Fruit fly (Drosophila melanogaster): ENCODE results near the gene CG17075.

Gene CG17075

DNA sequence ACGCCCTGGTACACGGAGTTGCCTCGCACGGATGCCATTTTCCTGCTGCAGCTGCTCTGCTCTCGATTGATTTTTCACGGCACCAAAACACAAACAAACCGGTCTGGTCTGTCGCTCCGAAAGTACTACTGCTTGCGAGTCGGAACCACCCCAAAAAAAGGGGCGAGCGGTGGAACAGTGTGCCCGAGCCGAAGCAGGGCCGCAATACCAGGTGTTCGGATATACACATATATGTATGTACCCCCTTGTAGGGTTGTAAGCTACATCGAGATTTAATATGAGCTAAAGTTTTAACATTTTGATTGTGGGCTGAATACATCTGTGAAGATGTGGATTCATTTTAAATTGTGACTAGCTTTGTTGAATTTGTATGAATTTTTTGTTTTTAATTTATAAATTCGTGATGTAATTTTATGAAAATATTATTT, 18.3 kb upstream of the CG17075 start (continued):
- TF ChIP-seq Abd-B (GFP tag; optimal IDR thresholded peaks at IDR 0.05), result no peak
- TF ChIP-seq h (GFP tag; optimal IDR thresholded peaks at IDR 0.05), result peak; percentile 71
- TF ChIP-seq lola (GFP tag; optimal IDR thresholded peaks at IDR 0.05), result no peak
- peak; percentile 62 for TF ChIP-seq ey (GFP tag; optimal IDR thresholded peaks at IDR 0.05)
- no peak for TF ChIP-seq Hr78 (GFP tag; optimal IDR thresholded peaks at IDR 0.05)
- TF ChIP-seq rgr (GFP tag; optimal IDR thresholded peaks at IDR 0.05), result peak; percentile 64
- TF ChIP-seq HLH106 (tag; optimal IDR thresholded peaks at IDR 0.05), result peak; percentile 54

- TF ChIP-seq N (GFP tag; optimal IDR thresholded peaks at IDR 0.05) (no peak), lola (GFP tag; optimal IDR thresholded peaks at IDR 0.05) (no peak), h (GFP tag; optimal IDR thresholded peaks at IDR 0.05) (no peak), psq (GFP tag; optimal IDR thresholded peaks at IDR 0.05) (peak; percentile 78), jim (GFP tag; optimal IDR thresholded peaks at IDR 0.05) (no peak), Dif (GFP tag; optimal IDR thresholded peaks at IDR 0.05; ENCODE audit: partially characterized antibody) (peak; percentile 97), CG32264 (GFP tag; optimal IDR thresholded peaks at IDR 0.05) (no peak), Dfd (GFP tag; optimal IDR thresholded peaks at IDR 0.05) (no peak), OdsH (GFP tag; optimal IDR thresholded peaks at IDR 0.05) (peak; percentile 8), sage (GFP tag; optimal IDR thresholded peaks at IDR 0.05) (no peak), sv (GFP tag; optimal IDR thresholded peaks at IDR 0.05) (peak; percentile 25), dl (GFP tag; optimal IDR thresholded peaks at IDR 0.05; ENCODE audit: insufficient read depth in 1 of 2, partially characterized antibody in 2 of 2) (peak; percentile 65 to 92), br (GFP tag; optimal IDR thresholded peaks at IDR 0.05) (no peak), rgr (GFP tag; optimal IDR thresholded peaks at IDR 0.05) (no peak), ey (GFP tag; optimal IDR thresholded peaks at IDR 0.05) (peak; percentile 14), Hr83 (GFP tag; optimal IDR thresholded peaks at IDR 0.05; ENCODE audit: poor library complexity, severe bottlenecking) (peak; percentile 37), dmrt93B (GFP tag; optimal IDR thresholded peaks at IDR 0.05) (no peak), woc (GFP tag; optimal IDR thresholded peaks at IDR 0.05) (no peak), tai (GFP tag; optimal IDR thresholded peaks at IDR 0.05) (no peak), Mio (GFP tag; optimal IDR thresholded peaks at IDR 0.05) (no peak), CrebA (GFP tag; optimal IDR thresholded peaks at IDR 0.05; ENCODE audit: borderline replicate concordance) (no peak), CG9705 (GFP tag; optimal IDR thresholded peaks at IDR 0.05) (no peak), pan (optimal IDR thresholded peaks at IDR 0.05) (no peak), GATAd (GFP tag; optimal IDR thresholded peaks at IDR 0.05) (no peak), fru (GFP tag; optimal IDR thresholded peaks at IDR 0.05) (no peak), Hr78 (GFP tag; optimal IDR thresholded peaks at IDR 0.05) (no peak), Myc (optimal IDR thresholded peaks at IDR 0.05) (peak; percentile 86), foxo (GFP tag; optimal IDR thresholded peaks at IDR 0.05) (peak in 1 of 2 experiments; percentile 15), usp (GFP tag; optimal IDR thresholded peaks at IDR 0.05) (no peak), Hnf4 (GFP tag; optimal IDR thresholded peaks at IDR 0.05) (peak; percentile 60), Sp1 (GFP tag; optimal IDR thresholded peaks at IDR 0.05) (peak; percentile 45), Vsx2 (GFP tag; optimal IDR thresholded peaks at IDR 0.05; ENCODE audit: partially characterized antibody) (peak; percentile 99), Rel (GFP tag; optimal IDR thresholded peaks at IDR 0.05) (no peak), Rel (tag; optimal IDR thresholded peaks at IDR 0.05) (peak; percentile 17), brk (GFP tag; optimal IDR thresholded peaks at IDR 0.05) (no peak), HLH106 (tag; optimal IDR thresholded peaks at IDR 0.05) (peak; percentile 36)
These were observed 15.8 kb upstream of the CG17075 start, which contains the start of gene CG11601 for dm6 chr2L:283071-283482. CG11601 (minus strand) TSS chr2L:283269.

DNA sequence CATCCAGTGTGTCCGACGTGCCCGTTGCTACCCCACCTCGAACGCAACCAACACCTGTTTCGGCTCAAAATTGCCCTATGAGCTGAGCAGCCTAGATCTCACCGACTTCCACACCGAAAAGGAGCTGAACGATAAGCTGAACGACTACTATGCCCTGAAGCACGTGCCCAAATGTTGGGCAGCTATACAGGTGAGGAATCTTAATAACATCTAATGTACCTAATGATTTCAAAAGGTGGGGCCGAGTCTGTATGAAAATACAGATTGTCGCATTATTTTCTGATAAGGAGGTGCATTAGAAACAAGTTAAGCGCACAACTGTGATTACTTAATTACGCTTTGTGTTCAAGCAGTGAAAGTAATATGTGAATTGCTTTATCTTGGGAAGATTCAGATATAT, 10.8 kb upstream of the CG17075 start, which contains the start of gene CG17078:
Gene CG17078 (minus strand): TSS at position 101 of the 400 bp plus-strand sequence.
- TF ChIP-seq ey (GFP tag; optimal IDR thresholded peaks at IDR 0.05) (no peak), CrebA (GFP tag; optimal IDR thresholded peaks at IDR 0.05; ENCODE audit: borderline replicate concordance) (no peak), Rel (GFP tag; optimal IDR thresholded peaks at IDR 0.05) (no peak), Rel (tag; optimal IDR thresholded peaks at IDR 0.05) (no peak), h (GFP tag; optimal IDR thresholded peaks at IDR 0.05) (no peak), tai (GFP tag; optimal IDR thresholded peaks at IDR 0.05) (no peak), dmrt93B (GFP tag; optimal IDR thresholded peaks at IDR 0.05) (no peak), jim (GFP tag; optimal IDR thresholded peaks at IDR 0.05) (no peak), sv (GFP tag; optimal IDR thresholded peaks at IDR 0.05) (no peak), usp (GFP tag; optimal IDR thresholded peaks at IDR 0.05) (no peak), Hnf4 (GFP tag; optimal IDR thresholded peaks at IDR 0.05) (no peak), Sp1 (GFP tag; optimal IDR thresholded peaks at IDR 0.05) (no peak), Mio (GFP tag; optimal IDR thresholded peaks at IDR 0.05) (no peak), Jra (GFP tag; optimal IDR thresholded peaks at IDR 0.05) (no peak), pan (optimal IDR thresholded peaks at IDR 0.05) (no peak), CG32264 (GFP tag; optimal IDR thresholded peaks at IDR 0.05) (no peak), lola (GFP tag; optimal IDR thresholded peaks at IDR 0.05) (no peak), br (GFP tag; optimal IDR thresholded peaks at IDR 0.05) (no peak), psq (GFP tag; optimal IDR thresholded peaks at IDR 0.05) (no peak)

Measured in whole organism, wandering third instar larva.